Worm (Caenorhabditis elegans): Measurements from ENCODE around the gene unc-103.

DNA sequence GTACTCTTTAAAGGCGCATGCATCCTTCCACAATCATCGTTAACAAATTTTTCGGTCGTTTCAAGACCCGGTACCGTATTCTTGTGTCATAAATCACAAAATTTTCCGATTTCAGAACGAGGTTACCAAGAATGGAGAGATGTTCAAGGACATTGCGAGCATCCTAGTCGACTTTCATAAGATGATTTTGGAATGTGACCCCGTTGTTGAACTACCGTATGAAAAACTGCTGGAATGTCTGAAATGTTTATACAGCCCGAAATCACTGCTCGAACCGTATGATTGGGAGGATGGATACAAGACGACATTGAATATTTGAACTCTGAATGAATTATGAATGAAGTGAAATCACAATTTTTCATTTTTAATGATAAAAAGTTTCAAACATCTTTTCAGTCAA lies 22.2 kb upstream of the unc-103 start:
- TF ChIP-seq ets-7 (tag; optimal IDR thresholded peaks at IDR 0.05) (no peak), F13C5.2 (tag; optimal IDR thresholded peaks at IDR 0.05) (no peak), ama-1 (optimal IDR thresholded peaks at IDR 0.05) (peak; percentile 86), flt-1 (GFP tag; IDR thresholded peaks at IDR 0.05) (no peak), tbx-11 (GFP tag; IDR thresholded peaks at IDR 0.05) (no peak), sea-1 (GFP tag; conservative IDR thresholded peaks at IDR 0.05) (no peak), ceh-36 (tag; optimal IDR thresholded peaks at IDR 0.05) (no peak), hmg-4 (GFP tag; optimal IDR thresholded peaks at IDR 0.05) (no peak)

Data from whole organism, early embryonic.